Worm (Caenorhabditis elegans): ENCODE data around the gene F44A2.7.

DNA sequence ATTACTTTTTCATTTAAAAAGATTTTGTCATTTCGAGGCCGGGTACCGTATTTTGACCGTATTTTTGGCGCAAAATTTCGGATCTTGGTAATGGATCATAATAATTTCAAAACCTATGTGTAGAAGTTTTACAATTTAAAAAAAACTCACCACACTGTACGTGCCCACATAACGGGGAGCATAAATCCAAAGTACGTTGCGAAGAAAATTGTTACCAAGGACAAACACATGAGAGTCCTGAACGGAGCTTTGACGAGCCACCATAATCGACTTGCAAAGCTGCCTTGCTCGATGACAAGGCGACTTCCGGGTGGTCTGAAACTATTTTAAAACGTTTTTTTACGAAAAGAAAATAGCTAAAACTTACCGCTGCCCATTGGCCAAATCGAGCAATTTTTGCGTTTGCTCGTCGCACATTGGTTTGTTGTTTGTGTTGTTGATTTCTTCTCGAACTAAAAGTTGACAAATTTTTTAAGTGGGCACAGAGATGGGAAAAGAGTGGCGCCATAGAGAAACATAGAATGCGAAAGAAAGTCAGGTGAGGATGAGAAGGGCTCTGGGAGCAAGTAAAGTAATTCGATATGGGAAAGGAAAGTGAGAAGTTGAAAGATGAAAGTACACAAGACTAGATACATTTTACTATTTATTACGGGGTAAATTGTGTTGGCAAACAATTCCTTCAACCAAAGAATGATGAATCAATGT lies 11.5 kb downstream of the F44A2.7 start:
- TF ChIP-seq M03D4.4 (tag; optimal IDR thresholded peaks at IDR 0.05) (no peak), nhr-28 (tag; optimal IDR thresholded peaks at IDR 0.05) (no peak), pha-4 (tag; optimal IDR thresholded peaks at IDR 0.05) (no peak), elt-3 (tag; optimal IDR thresholded peaks at IDR 0.05) (no peak), hlh-1 (tag; optimal IDR thresholded peaks at IDR 0.05) (no peak), nhr-12 (tag; optimal IDR thresholded peaks at IDR 0.05) (no peak), mep-1 (tag; optimal IDR thresholded peaks at IDR 0.05) (no peak), unc-62 (GFP tag; optimal IDR thresholded peaks at IDR 0.05) (no peak)

All from whole organism, mixed stage, embryonic.